4 fruit fly cellular contexts compared by ENCODE assay signal in genomic region chr2L:17588173-17589082, dm6.
A peak's percentile ranks its signal among the peaks of the same experiment; 100 is the strongest.
TF ChIP-seq lines count a peak whose summit lies in the region.

No protein-coding gene starts in this region.

- no peak for TF ChIP-seq CTCF in whole organism, embryonic (GFP tag; optimal IDR thresholded peaks at IDR 0.05; lab: Kevin White, UChicago)

TF ChIP-seq in whole organism, embryonic, 481 proteins besides CTCF, POLR2A, EP300 and RAD21 (continues in another document):
- TF ChIP-seq CG10267 (tag; optimal IDR thresholded peaks at IDR 0.05; lab: Kevin White, UChicago), result peak; percentile 69
- TF ChIP-seq CG11398 (GFP tag; optimal IDR thresholded peaks at IDR 0.05; lab: Kevin White, UChicago), result no peak
- peak; percentile 21 for TF ChIP-seq bcd (GFP tag; optimal IDR thresholded peaks at IDR 0.05; lab: Kevin White, UChicago)
- no peak for TF ChIP-seq lilli (GFP tag; optimal IDR thresholded peaks at IDR 0.05; lab: Kevin White, UChicago)
- no peak for TF ChIP-seq esg (GFP tag; conservative IDR thresholded peaks at IDR 0.05; lab: Robert Waterston, UW)
- TF ChIP-seq hbn (GFP tag; IDR thresholded peaks at IDR 0.05; lab: Robert Waterston, UW; ENCODE audit: partially characterized antibody), result no peak
- no peak for TF ChIP-seq dysf (GFP tag; IDR thresholded peaks at IDR 0.05; lab: Robert Waterston, UW)
- TF ChIP-seq Doc3 (GFP tag; IDR thresholded peaks at IDR 0.05; lab: Robert Waterston, UW; ENCODE audit: partially characterized antibody), result no peak
- TF ChIP-seq Scr (GFP tag; IDR thresholded peaks at IDR 0.05; lab: Robert Waterston, UW; ENCODE audit: partially characterized antibody), result no peak
- no peak for TF ChIP-seq CG15514 (GFP tag; optimal IDR thresholded peaks at IDR 0.05; lab: Kevin White, UChicago)
- no peak for TF ChIP-seq nom (GFP tag; optimal IDR thresholded peaks at IDR 0.05; lab: Kevin White, UChicago)
- no peak for TF ChIP-seq CG9215 (GFP tag; IDR thresholded peaks at IDR 0.05; lab: Robert Waterston, UW)
- TF ChIP-seq Blimp-1 (GFP tag; optimal IDR thresholded peaks at IDR 0.05; lab: Kevin White, UChicago), result peak; percentile 67
- TF ChIP-seq CG10274 (GFP tag; optimal IDR thresholded peaks at IDR 0.05; lab: Kevin White, UChicago), result no peak
- no peak for TF ChIP-seq Hmx (GFP tag; optimal IDR thresholded peaks at IDR 0.05; lab: Kevin White, UChicago)
- no peak for TF ChIP-seq CG7271 (tag; optimal IDR thresholded peaks at IDR 0.05; lab: Kevin White, UChicago)
- TF ChIP-seq Neu2 (GFP tag; optimal IDR thresholded peaks at IDR 0.05; lab: Kevin White, UChicago; ENCODE audit: borderline replicate concordance), result no peak
- no peak for TF ChIP-seq CG31388 (GFP tag; optimal IDR thresholded peaks at IDR 0.05; lab: Kevin White, UChicago)
- TF ChIP-seq HHEX (GFP tag; optimal IDR thresholded peaks at IDR 0.05; lab: Kevin White, UChicago), result no peak
- TF ChIP-seq fd3F (GFP tag; optimal IDR thresholded peaks at IDR 0.05; lab: Kevin White, UChicago), result no peak
- no peak for TF ChIP-seq mam (GFP tag; optimal IDR thresholded peaks at IDR 0.05; lab: Kevin White, UChicago)
- TF ChIP-seq Antp (GFP tag; optimal IDR thresholded peaks at IDR 0.05; lab: Kevin White, UChicago), result no peak
- no peak for TF ChIP-seq Adf1 (GFP tag; IDR thresholded peaks at IDR 0.05; lab: Robert Waterston, UW)

TF ChIP-seq in whole organism, prepupa, 60 proteins besides CTCF, POLR2A, EP300 and RAD21 (continues in another document):
- TF ChIP-seq spab (GFP tag; optimal IDR thresholded peaks at IDR 0.05; lab: Kevin White, UChicago) (no peak), fkh (GFP tag; optimal IDR thresholded peaks at IDR 0.05; lab: Kevin White, UChicago) (no peak), dsx (GFP tag; optimal IDR thresholded peaks at IDR 0.05; lab: Kevin White, UChicago; ENCODE audit: poor library complexity, severe bottlenecking) (peak; percentile 0), Eip93F (GFP tag; optimal IDR thresholded peaks at IDR 0.05; lab: Kevin White, UChicago) (no peak), CG34406 (GFP tag; optimal IDR thresholded peaks at IDR 0.05; lab: Kevin White, UChicago) (peak; percentile 12), CG8632 (GFP tag; optimal IDR thresholded peaks at IDR 0.05; lab: Kevin White, UChicago) (no peak), ss (GFP tag; optimal IDR thresholded peaks at IDR 0.05; lab: Kevin White, UChicago) (peak in 1 of 2 experiments; percentile 25), fd59A (GFP tag; optimal IDR thresholded peaks at IDR 0.05; lab: Kevin White, UChicago) (no peak), CG4318 (GFP tag; optimal IDR thresholded peaks at IDR 0.05; lab: Kevin White, UChicago) (no peak), svp (GFP tag; lab: Kevin White, UChicago) (peak; percentile 7), Smox (GFP tag; optimal IDR thresholded peaks at IDR 0.05; lab: Kevin White, UChicago) (no peak), Sox102F (GFP tag; optimal IDR thresholded peaks at IDR 0.05; lab: Kevin White, UChicago) (no peak), Eip78C (GFP tag; lab: Kevin White, UChicago) (peak; percentile 28), Hr4 (GFP tag; optimal IDR thresholded peaks at IDR 0.05; lab: Kevin White, UChicago) (no peak), vri (GFP tag; optimal IDR thresholded peaks at IDR 0.05; lab: Kevin White, UChicago) (no peak), esn (GFP tag; optimal IDR thresholded peaks at IDR 0.05; lab: Kevin White, UChicago) (peak; percentile 14), CG16779 (tag; optimal IDR thresholded peaks at IDR 0.05; lab: Kevin White, UChicago) (no peak), Ets96B (tag; optimal IDR thresholded peaks at IDR 0.05; lab: Kevin White, UChicago) (peak; percentile 22), CG7368 (GFP tag; optimal IDR thresholded peaks at IDR 0.05; lab: Kevin White, UChicago) (no peak), topi (GFP tag; optimal IDR thresholded peaks at IDR 0.05; lab: Kevin White, UChicago) (no peak), Ets21C (GFP tag; optimal IDR thresholded peaks at IDR 0.05; lab: Kevin White, UChicago) (no peak), OdsH (GFP tag; optimal IDR thresholded peaks at IDR 0.05; lab: Kevin White, UChicago) (no peak), Met (GFP tag; optimal IDR thresholded peaks at IDR 0.05; lab: Kevin White, UChicago) (no peak), pdm3 (GFP tag; optimal IDR thresholded peaks at IDR 0.05; lab: Kevin White, UChicago) (no peak), Blimp-1 (GFP tag; optimal IDR thresholded peaks at IDR 0.05; lab: Kevin White, UChicago) (no peak)

TF ChIP-seq in whole organism, pupa, 21 proteins besides CTCF, POLR2A, EP300 and RAD21:
- TF ChIP-seq CG4496 (GFP tag; IDR thresholded peaks at IDR 0.05; lab: Robert Waterston, UW), result no peak
- TF ChIP-seq CG15710 (tag; optimal IDR thresholded peaks at IDR 0.05; lab: Kevin White, UChicago), result peak; percentile 30
- TF ChIP-seq CG8159 (tag; optimal IDR thresholded peaks at IDR 0.05; lab: Kevin White, UChicago), result peak; percentile 64

TF ChIP-seq in whole organism, wandering third instar larva, 38 proteins besides CTCF, POLR2A, EP300 and RAD21:
- no peak for TF ChIP-seq dsf (GFP tag; optimal IDR thresholded peaks at IDR 0.05; lab: Kevin White, UChicago; ENCODE audit: borderline replicate concordance)
- TF ChIP-seq ey (GFP tag; optimal IDR thresholded peaks at IDR 0.05; lab: Kevin White, UChicago), result no peak
- peak in 1 of 2 experiments; percentile 25 for TF ChIP-seq foxo (GFP tag; optimal IDR thresholded peaks at IDR 0.05; lab: Kevin White, UChicago)
- no peak for TF ChIP-seq woc (GFP tag; optimal IDR thresholded peaks at IDR 0.05; lab: Kevin White, UChicago)
- no peak for TF ChIP-seq Dfd (GFP tag; optimal IDR thresholded peaks at IDR 0.05; lab: Kevin White, UChicago)
- peak; percentile 34 for TF ChIP-seq HLH106 (tag; optimal IDR thresholded peaks at IDR 0.05; lab: Kevin White, UChicago)
- no peak for TF ChIP-seq Mio (GFP tag; optimal IDR thresholded peaks at IDR 0.05; lab: Kevin White, UChicago)
- TF ChIP-seq N (GFP tag; optimal IDR thresholded peaks at IDR 0.05; lab: Kevin White, UChicago), result no peak
- TF ChIP-seq dmrt93B (GFP tag; optimal IDR thresholded peaks at IDR 0.05; lab: Kevin White, UChicago), result no peak
- TF ChIP-seq h (GFP tag; optimal IDR thresholded peaks at IDR 0.05; lab: Kevin White, UChicago), result no peak
- TF ChIP-seq Hr78 (GFP tag; optimal IDR thresholded peaks at IDR 0.05; lab: Kevin White, UChicago), result no peak
- no peak for TF ChIP-seq sv (GFP tag; optimal IDR thresholded peaks at IDR 0.05; lab: Kevin White, UChicago)
- TF ChIP-seq CrebA (GFP tag; optimal IDR thresholded peaks at IDR 0.05; lab: Kevin White, UChicago; ENCODE audit: borderline replicate concordance), result no peak
- TF ChIP-seq Myc (optimal IDR thresholded peaks at IDR 0.05; lab: Kevin White, UChicago), result no peak
- TF ChIP-seq lola (GFP tag; optimal IDR thresholded peaks at IDR 0.05; lab: Kevin White, UChicago), result no peak
- no peak for TF ChIP-seq CG9705 (GFP tag; optimal IDR thresholded peaks at IDR 0.05; lab: Kevin White, UChicago)
- TF ChIP-seq Rel (GFP tag; optimal IDR thresholded peaks at IDR 0.05; lab: Kevin White, UChicago), result no peak
- no peak for TF ChIP-seq Rel (tag; optimal IDR thresholded peaks at IDR 0.05; lab: Kevin White, UChicago)
- no peak for TF ChIP-seq brk (GFP tag; optimal IDR thresholded peaks at IDR 0.05; lab: Kevin White, UChicago)
- TF ChIP-seq Vsx2 (GFP tag; optimal IDR thresholded peaks at IDR 0.05; lab: Kevin White, UChicago; ENCODE audit: partially characterized antibody), result no peak
- no peak for TF ChIP-seq Hr83 (GFP tag; optimal IDR thresholded peaks at IDR 0.05; lab: Kevin White, UChicago; ENCODE audit: poor library complexity, severe bottlenecking)
- TF ChIP-seq Hnf4 (GFP tag; optimal IDR thresholded peaks at IDR 0.05; lab: Kevin White, UChicago), result no peak
- no peak for TF ChIP-seq tai (GFP tag; optimal IDR thresholded peaks at IDR 0.05; lab: Kevin White, UChicago)
- TF ChIP-seq fru (GFP tag; optimal IDR thresholded peaks at IDR 0.05; lab: Kevin White, UChicago), result no peak
- no peak for TF ChIP-seq GATAd (GFP tag; optimal IDR thresholded peaks at IDR 0.05; lab: Kevin White, UChicago)
- no peak for TF ChIP-seq br (GFP tag; optimal IDR thresholded peaks at IDR 0.05; lab: Kevin White, UChicago)
- peak; percentile 7 for TF ChIP-seq psq (GFP tag; optimal IDR thresholded peaks at IDR 0.05; lab: Kevin White, UChicago)
- TF ChIP-seq usp (GFP tag; optimal IDR thresholded peaks at IDR 0.05; lab: Kevin White, UChicago), result no peak
- no peak for TF ChIP-seq dl (GFP tag; optimal IDR thresholded peaks at IDR 0.05; lab: Kevin White, UChicago; ENCODE audit: insufficient read depth in 1 of 2, partially characterized antibody in 2 of 2)
- no peak for TF ChIP-seq rgr (GFP tag; optimal IDR thresholded peaks at IDR 0.05; lab: Kevin White, UChicago)
- TF ChIP-seq OdsH (GFP tag; optimal IDR thresholded peaks at IDR 0.05; lab: Kevin White, UChicago), result peak; percentile 21
- TF ChIP-seq CG32264 (GFP tag; optimal IDR thresholded peaks at IDR 0.05; lab: Kevin White, UChicago), result no peak
- no peak for TF ChIP-seq sage (GFP tag; optimal IDR thresholded peaks at IDR 0.05; lab: Kevin White, UChicago)
- no peak for TF ChIP-seq Jra (GFP tag; optimal IDR thresholded peaks at IDR 0.05; lab: Kevin White, UChicago)
- TF ChIP-seq jim (GFP tag; optimal IDR thresholded peaks at IDR 0.05; lab: Kevin White, UChicago), result no peak
- TF ChIP-seq Sp1 (GFP tag; optimal IDR thresholded peaks at IDR 0.05; lab: Kevin White, UChicago), result peak; percentile 40
- TF ChIP-seq pan (optimal IDR thresholded peaks at IDR 0.05; lab: Kevin White, UChicago), result no peak
- TF ChIP-seq Abd-B (GFP tag; optimal IDR thresholded peaks at IDR 0.05; lab: Kevin White, UChicago), result no peak
- TF ChIP-seq Dif (GFP tag; optimal IDR thresholded peaks at IDR 0.05; lab: Kevin White, UChicago; ENCODE audit: partially characterized antibody), result no peak
TF ChIP-seq in whole organism, wandering third instar larva: peak in this region for 5.

Comparison
In these comparisons a context has a peak if more than half of its experiments do, and no peak if none do; other contexts are left out.
1. Of the 7 proteins assayed by ChIP-seq in both whole organism, embryonic and whole organism, prepupa: peak only in whole organism, embryonic: Blimp-1 and Sox102F; only in whole organism, prepupa: none; in both: none; in neither: 5.